Fruit fly (Drosophila melanogaster) whole organism, embryonic: ENCODE data around the gene CG3277.

ENCODE experiments used
- Asciz ChIP-seq: fragments of 200-800 bp; sonication (Bioruptor generic); optimal IDR thresholded peaks from 2 replicates; lab custom pipeline; 2017; ENCODE audit warnings: missing biosample characterization, mild to moderate bottlenecking, missing genetic modification characterization, missing genetic modification reagents
- Awh ChIP-seq: fragments of 200-800 bp; sonication (Bioruptor generic); IDR thresholded peaks from 2 replicates; pipeline ENCODE4, ENCODE4 v1.3.6; 2022; ENCODE audit warnings: missing biosample characterization, missing genetic modification characterization
- CG12299 ChIP-seq: fragments of 200-800 bp; sonication (Bioruptor generic); optimal IDR thresholded peaks from 2 replicates; lab custom pipeline; 2018; ENCODE audit warnings: missing biosample characterization, mild to moderate bottlenecking, missing genetic modification characterization
- CG13775 ChIP-seq: fragments of 200-800 bp; sonication (Bioruptor generic); optimal IDR thresholded peaks from 3 replicates; lab custom pipeline; 2017; ENCODE audit warnings: missing biosample characterization, mild to moderate bottlenecking, missing genetic modification characterization
- CG14860 ChIP-seq: fragments of 200-800 bp; sonication (Bioruptor generic); IDR thresholded peaks from 3 replicates; pipeline ENCODE4 v1.3.6; 2022; ENCODE audit warnings: missing biosample characterization, missing genetic modification characterization; ENCODE audit not compliant: partially characterized antibody
- CG16813 ChIP-seq: fragments of 200-800 bp; sonication (Bioruptor generic); IDR thresholded peaks from 3 replicates; pipeline ENCODE4 v1.3.6; 2022; ENCODE audit warnings: missing biosample characterization, missing genetic modification characterization; ENCODE audit not compliant: partially characterized antibody
- CG16863 ChIP-seq: fragments of 200-800 bp; sonication (Bioruptor generic); optimal IDR thresholded peaks from 3 replicates; lab custom pipeline; 2016; ENCODE audit warnings: missing biosample characterization, missing genetic modification characterization
- CG17912 ChIP-seq: fragments of 200-800 bp; sonication (Bioruptor generic); optimal IDR thresholded peaks from 2 replicates; lab custom pipeline; 2018; ENCODE audit warnings: missing biosample characterization, mild to moderate bottlenecking, missing genetic modification characterization
- CG18619 ChIP-seq: fragments of 200-800 bp; sonication (Bioruptor generic); optimal IDR thresholded peaks from 3 replicates; lab custom pipeline; 2017; ENCODE audit warnings: missing biosample characterization, mild to moderate bottlenecking, missing genetic modification characterization
- CG2875 ChIP-seq: fragments of 200-800 bp; sonication (Bioruptor generic); optimal IDR thresholded peaks from 2 replicates; lab custom pipeline; 2017; ENCODE audit warnings: missing biosample characterization, mild to moderate bottlenecking, missing genetic modification characterization, missing genetic modification reagents
- CG2889 ChIP-seq: fragments of 200-800 bp; sonication (Bioruptor generic); IDR thresholded peaks from 3 replicates; pipeline ENCODE4 v1.3.6; 2022; ENCODE audit warnings: missing biosample characterization, missing genetic modification characterization
- CG3847 ChIP-seq: fragments of 200-800 bp; sonication (Bioruptor generic); IDR thresholded peaks from 2 replicates; pipeline ENCODE4 v1.3.6; 2022; ENCODE audit warnings: missing biosample characterization, missing genetic modification characterization
- CG6272 ChIP-seq: fragments of 200-800 bp; sonication (Bioruptor generic); IDR thresholded peaks from 2 replicates; pipeline ENCODE4 v1.3.6; 2022; ENCODE audit warnings: missing biosample characterization, missing genetic modification characterization
- CG6791 ChIP-seq: fragments of 200-800 bp; sonication (Bioruptor generic); IDR thresholded peaks from 3 replicates; pipeline ENCODE4 v1.3.6; 2022; ENCODE audit warnings: missing biosample characterization, missing genetic modification characterization; ENCODE audit not compliant: partially characterized antibody
- CG7556 ChIP-seq: fragments of 200-800 bp; sonication (Bioruptor generic); optimal IDR thresholded peaks from 2 replicates; lab custom pipeline; 2017; ENCODE audit warnings: missing biosample characterization, mild to moderate bottlenecking, missing genetic modification characterization
- CG7928 ChIP-seq: fragments of 200-800 bp; sonication (Bioruptor generic); optimal IDR thresholded peaks from 2 replicates; lab custom pipeline; 2017; ENCODE audit warnings: missing biosample characterization, mild to moderate bottlenecking, missing genetic modification characterization
- CG8089 ChIP-seq: fragments of 200-800 bp; sonication (Bioruptor generic); optimal IDR thresholded peaks from 3 replicates; lab custom pipeline; 2016; ENCODE audit warnings: missing biosample characterization, missing genetic modification characterization
- Dfd ChIP-seq, 2 experiments: fragments of >200 bp; optimal IDR thresholded peaks; 2 replicates each; lab custom pipeline; 2017; ENCODE audit warnings: missing biosample characterization in 2 of 2, missing genetic modification characterization in 2 of 2
- Dll ChIP-seq: fragments of 200-800 bp; sonication (Bioruptor generic); IDR thresholded peaks from 4 replicates; pipeline ENCODE4 v1.3.6; 2022; ENCODE audit warnings: missing biosample characterization, missing genetic modification characterization; ENCODE audit not compliant: partially characterized antibody
- Doc3 ChIP-seq: fragments of 200-800 bp; sonication (Bioruptor generic); IDR thresholded peaks from 3 replicates; pipeline ENCODE4 v1.3.6; 2022; ENCODE audit warnings: missing biosample characterization, missing genetic modification characterization; ENCODE audit not compliant: partially characterized antibody
- Dref ChIP-seq: fragments of 200-800 bp; sonication (Bioruptor generic); IDR thresholded peaks from 2 replicates; pipeline ENCODE4 v1.3.6; 2022; ENCODE audit warnings: missing biosample characterization, missing genetic modification characterization
- Mes4 ChIP-seq: fragments of 200-800 bp; sonication (Bioruptor generic); optimal IDR thresholded peaks from 2 replicates; lab custom pipeline; 2016; ENCODE audit warnings: missing biosample characterization, missing genetic modification characterization
- Nf-YB ChIP-seq: fragments of 200-800 bp; sonication (Bioruptor generic); optimal IDR thresholded peaks from 3 replicates; lab custom pipeline; 2019; ENCODE audit warnings: missing biosample characterization, mild to moderate bottlenecking, missing genetic modification characterization, moderate library complexity
- Opbp ChIP-seq: fragments of 200-800 bp; sonication (Bioruptor generic); IDR thresholded peaks from 3 replicates; pipeline ENCODE4 v1.3.6; 2022; ENCODE audit warnings: missing biosample characterization, missing genetic modification characterization; ENCODE audit not compliant: partially characterized antibody
- Ptx1 ChIP-seq: fragments of 200-800 bp; sonication (Bioruptor generic); IDR thresholded peaks from 2 replicates; pipeline ENCODE4 v1.3.6; 2022; ENCODE audit warnings: missing biosample characterization, missing genetic modification characterization
- Scr ChIP-seq: fragments of 200-800 bp; sonication (Bioruptor generic); IDR thresholded peaks from 2 replicates; pipeline ENCODE4 v1.3.6; 2022; ENCODE audit warnings: missing biosample characterization, missing genetic modification characterization; ENCODE audit not compliant: partially characterized antibody
- Sin3A ChIP-seq: fragments of >200 bp; optimal IDR thresholded peaks from 2 replicates; lab custom pipeline; 2018
- Tbp ChIP-seq: fragments of >200 bp; optimal IDR thresholded peaks from 2 replicates; lab custom pipeline; 2018; ENCODE audit warnings: missing biosample characterization, missing genetic modification characterization
- amos ChIP-seq: fragments of 200-800 bp; sonication (Bioruptor generic); IDR thresholded peaks from 2 replicates; pipeline ENCODE4 v1.3.6; 2022; ENCODE audit warnings: missing biosample characterization, missing genetic modification characterization; ENCODE audit not compliant: partially characterized antibody
- ato ChIP-seq: fragments of 200-800 bp; sonication (Bioruptor generic); IDR thresholded peaks from 2 replicates; pipeline ENCODE4 v1.3.6; 2022; ENCODE audit warnings: missing biosample characterization, missing genetic modification characterization; ENCODE audit not compliant: partially characterized antibody
- bcd ChIP-seq: fragments of 200-800 bp; sonication (Bioruptor generic); optimal IDR thresholded peaks from 2 replicates; lab custom pipeline; 2017; ENCODE audit warnings: missing biosample characterization, mild to moderate bottlenecking, missing genetic modification characterization
- chinmo ChIP-seq: fragments of 200-800 bp; sonication (Bioruptor generic); IDR thresholded peaks from 4 replicates; pipeline ENCODE4 v1.3.6; 2022; ENCODE audit warnings: missing biosample characterization, missing genetic modification characterization; ENCODE audit not compliant: partially characterized antibody
- ewg ChIP-seq: fragments of 200-800 bp; sonication (Bioruptor generic); optimal IDR thresholded peaks from 3 replicates; lab custom pipeline; 2017; ENCODE audit warnings: mild to moderate bottlenecking, missing biosample characterization, missing genetic modification reagents, missing genetic modification characterization
- gfzf ChIP-seq: fragments of 200-800 bp; sonication (Bioruptor generic); optimal IDR thresholded peaks from 2 replicates; lab custom pipeline; 2016; ENCODE audit warnings: missing biosample characterization, mild to moderate bottlenecking, missing genetic modification characterization, moderate library complexity
- jumu ChIP-seq: fragments of 200-800 bp; sonication (Bioruptor generic); optimal IDR thresholded peaks from 3 replicates; lab custom pipeline; 2016; ENCODE audit warnings: missing biosample characterization, missing genetic modification characterization
- kah ChIP-seq: fragments of 200-800 bp; sonication (Bioruptor generic); optimal IDR thresholded peaks from 2 replicates; lab custom pipeline; 2018; ENCODE audit warnings: missing biosample characterization, mild to moderate bottlenecking, missing genetic modification characterization
- run ChIP-seq: fragments of 200-800 bp; sonication (Bioruptor generic); optimal IDR thresholded peaks from 3 replicates; lab custom pipeline; 2018; ENCODE audit warnings: missing biosample characterization, mild to moderate bottlenecking, missing genetic modification characterization
- stc ChIP-seq: fragments of 200-800 bp; sonication (Bioruptor generic); IDR thresholded peaks from 2 replicates; pipeline ENCODE4 v1.3.6; 2022; ENCODE audit warnings: missing biosample characterization, missing genetic modification characterization
- stwl ChIP-seq: fragments of 200-800 bp; sonication (Bioruptor generic); optimal IDR thresholded peaks from 3 replicates; lab custom pipeline; 2018; ENCODE audit warnings: missing biosample characterization, mild to moderate bottlenecking, missing genetic modification characterization, moderate library complexity
- tio ChIP-seq: fragments of 200-800 bp; sonication (Bioruptor generic); optimal IDR thresholded peaks from 2 replicates; lab custom pipeline; 2017; ENCODE audit warnings: missing biosample characterization, missing genetic modification characterization, inconsistent platforms
- zen2 ChIP-seq: fragments of 200-800 bp; sonication (Bioruptor generic); IDR thresholded peaks from 3 replicates; pipeline ENCODE4 v1.3.6; 2022; ENCODE audit warnings: missing biosample characterization, missing genetic modification characterization; ENCODE audit not compliant: partially characterized antibody

Gene CG3277

DNA sequence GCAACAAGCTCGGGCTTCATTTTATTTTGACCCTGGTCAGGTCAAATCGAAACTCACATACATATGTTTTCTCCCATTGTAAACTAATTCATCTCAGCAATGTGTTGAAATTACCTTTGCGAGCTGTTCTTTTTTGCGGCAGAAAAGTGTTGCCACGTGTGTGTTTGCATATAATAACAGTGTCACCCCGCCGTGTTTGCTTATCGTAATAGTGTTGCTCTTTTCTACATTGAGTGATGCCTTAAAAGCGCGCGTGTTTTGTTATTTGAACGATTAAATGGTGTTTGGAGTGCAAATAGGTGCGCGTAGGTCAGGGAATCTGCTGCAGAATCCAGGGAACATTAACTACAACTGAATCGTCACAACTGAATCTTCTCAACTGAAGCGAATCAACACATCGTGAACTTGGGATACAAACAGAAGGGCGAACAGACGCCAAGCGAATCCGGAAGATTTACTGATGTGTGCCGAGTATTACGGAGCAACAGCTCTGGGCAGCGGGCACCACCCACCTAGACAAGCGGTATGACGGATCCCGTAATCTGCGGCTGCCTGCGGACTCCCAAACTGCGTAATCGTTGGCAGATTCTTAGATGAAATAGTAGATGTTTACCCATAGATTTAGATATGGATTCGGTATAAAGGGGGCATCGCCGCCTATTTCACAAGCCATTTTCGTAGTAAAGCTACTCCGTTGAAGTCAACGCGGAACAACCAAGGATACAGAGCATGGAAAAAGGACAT lies 4.8 kb downstream of the CG3277 start, which contains the start of gene CG15406 (continued):
- TF ChIP-seq bcd (GFP tag; lab: Kevin White, UChicago) (no peak), CG3847 (GFP tag; lab: Robert Waterston, UW) (no peak), CG8089 (GFP tag; lab: Kevin White, UChicago) (no peak), ato (GFP tag; lab: Robert Waterston, UW) (peak; percentile 50; the same call in 1 of the 2 replicates), CG16863 (no peak), chinmo (GFP tag; lab: Robert Waterston, UW) (0 out of 4 replicates have a peak, but pooled peaks have one; percentile 28), CG7556 (GFP tag; lab: Kevin White, UChicago) (no peak), ewg (GFP tag; lab: Kevin White, UChicago) (no peak), CG18619 (GFP tag; lab: Kevin White, UChicago) (no peak), Dref (GFP tag; lab: Robert Waterston, UW) (no peak), CG2875 (GFP tag; lab: Kevin White, UChicago) (no peak), zen2 (peak; percentile 37; the same call in 1 of the 3 replicates), CG7928 (GFP tag; lab: Kevin White, UChicago) (no peak), kah (GFP tag; lab: Kevin White, UChicago) (no peak), amos (GFP tag; lab: Robert Waterston, UW) (peak; percentile 35; the same call in 1 of the 2 replicates), stwl (tag; lab: Kevin White, UChicago) (peak; percentile 98), gfzf (GFP tag; lab: Kevin White, UChicago) (no peak), Doc3 (GFP tag; lab: Robert Waterston, UW) (0 out of 3 replicates have a peak, but pooled peaks have one; percentile 14), run (no peak), Mes4 (GFP tag; lab: Kevin White, UChicago) (no peak), Tbp (GFP tag; lab: Kevin White, UChicago) (no peak), jumu (GFP tag; lab: Kevin White, UChicago) (no peak), Nf-YB (GFP tag; lab: Kevin White, UChicago) (no peak), Scr (GFP tag; lab: Robert Waterston, UW) (0 out of 2 replicates have a peak, but pooled peaks have one; percentile 30), Opbp (GFP tag; lab: Robert Waterston, UW) (peak; percentile 38; the same call in 2 of the 3 replicates), Asciz (GFP tag; lab: Kevin White, UChicago) (no peak), Sin3A (lab: Kevin White, UChicago) (no peak), tio (no peak), CG12299 (tag; lab: Kevin White, UChicago) (no peak), CG16813 (GFP tag; lab: Robert Waterston, UW) (peak; percentile 51; the same call in 2 of the 3 replicates), CG6791 (GFP tag; lab: Robert Waterston, UW) (peak; percentile 71; the same call in 2 of the 3 replicates), CG17912 (GFP tag; lab: Kevin White, UChicago) (no peak), CG13775 (GFP tag; lab: Kevin White, UChicago) (no peak), CG14860 (GFP tag; lab: Robert Waterston, UW) (peak; percentile 14; the same call in 1 of the 3 replicates), CG2889 (GFP tag; lab: Robert Waterston, UW) (no peak), Awh (GFP tag; lab: Robert Waterston, UW) (no peak), Dfd (GFP tag; optimal IDR thresholded peaks at IDR 0.05; lab: Kevin White, UChicago) (no peak), Ptx1 (no peak), stc (GFP tag; lab: Robert Waterston, UW) (no peak), CG6272 (GFP tag; lab: Robert Waterston, UW) (no peak), Dll (peak; percentile 22; the same call in 1 of the 4 replicates)
